Worm (Caenorhabditis elegans): ENCODE data around the gene eef-1A.1.

ce11 chrIII:6928725-6929124 is 42.8 kb downstream of the eef-1A.1 start, which contains the start of gene flap-1:
- no peak for TF ChIP-seq ama-1 (optimal IDR thresholded peaks at IDR 0.05)
- TF ChIP-seq flt-1 (GFP tag; IDR thresholded peaks at IDR 0.05) = no peak
- no peak for TF ChIP-seq ceh-13 (GFP tag; optimal IDR thresholded peaks at IDR 0.05)
- no peak for TF ChIP-seq aly-1 (tag; optimal IDR thresholded peaks at IDR 0.05)
- TF ChIP-seq ceh-36 (tag; optimal IDR thresholded peaks at IDR 0.05) = no peak
- TF ChIP-seq pes-1 (GFP tag; IDR thresholded peaks at IDR 0.05) = no peak
- TF ChIP-seq tra-4 (tag; optimal IDR thresholded peaks at IDR 0.05) = no peak

All from whole organism, early embryonic.